Worm (Caenorhabditis elegans): ENCODE data around the gene clec-229.
"Not testable (repeated sequence)": the region's sequence is repeated elsewhere in the genome, so short reads cannot be mapped to it uniquely, and the experiment has no call there.

The clec-229 gene

ce11 chrV:15330314-15330713 lies 11.0 kb downstream of the clec-229 start, which contains the start of gene srh-295:
TSS of gene srh-295 (plus strand) at chrV:15330614.
- TF ChIP-seq F13H6.1 (tag; optimal IDR thresholded peaks at IDR 0.05), result no peak
- no peak for TF ChIP-seq sox-2 (GFP tag; IDR thresholded peaks at IDR 0.05)
- TF ChIP-seq dmd-4 (tag; optimal IDR thresholded peaks at IDR 0.05; ENCODE audit: borderline replicate concordance), result no peak
- TF ChIP-seq unc-55 (GFP tag; optimal IDR thresholded peaks at IDR 0.05), result no peak
- no peak for TF ChIP-seq elt-2 (tag; optimal IDR thresholded peaks at IDR 0.05)
- no peak for TF ChIP-seq fkh-6 (tag; optimal IDR thresholded peaks at IDR 0.05)
- no peak for TF ChIP-seq ama-1 (optimal IDR thresholded peaks at IDR 0.05)
- TF ChIP-seq ttx-3 (tag; optimal IDR thresholded peaks at IDR 0.05), result no peak
- no peak for TF ChIP-seq hlh-13 (GFP tag; optimal IDR thresholded peaks at IDR 0.05)
- TF ChIP-seq fkh-10 (GFP tag; optimal IDR thresholded peaks at IDR 0.05), result no peak
- no peak for TF ChIP-seq pha-4 (tag; optimal IDR thresholded peaks at IDR 0.05)
- no peak for TF ChIP-seq Y22D7AL.16 (tag; optimal IDR thresholded peaks at IDR 0.05)
- no peak for TF ChIP-seq pag-3 (tag; optimal IDR thresholded peaks at IDR 0.05; ENCODE audit: borderline replicate concordance)
- no peak for TF ChIP-seq ceh-30 (tag; optimal IDR thresholded peaks at IDR 0.05)
- TF ChIP-seq nhr-232 (tag; optimal IDR thresholded peaks at IDR 0.05), result no peak

ce11 chrV:15327745-15328447 lies 13.4 kb downstream of the clec-229 start, which contains the start of gene ZK1037.6:
TSS of gene ZK1037.6 (minus strand) at chrV:15327795.
- no peak for TF ChIP-seq ceh-6 (GFP tag; optimal IDR thresholded peaks at IDR 0.05)
- no peak for TF ChIP-seq pqm-1 (tag; optimal IDR thresholded peaks at IDR 0.05)
- TF ChIP-seq K02D7.2 (tag; optimal IDR thresholded peaks at IDR 0.05), result no peak
- TF ChIP-seq ceh-2 (tag; optimal IDR thresholded peaks at IDR 0.05), result no peak
- TF ChIP-seq pha-2 (tag; optimal IDR thresholded peaks at IDR 0.05), result no peak
- TF ChIP-seq ceh-9 (tag; optimal IDR thresholded peaks at IDR 0.05), result no peak
- TF ChIP-seq ceh-14 (tag; optimal IDR thresholded peaks at IDR 0.05), result no peak
- no peak for TF ChIP-seq dve-1 (tag; optimal IDR thresholded peaks at IDR 0.05)
- no peak for TF ChIP-seq ets-4 (tag; optimal IDR thresholded peaks at IDR 0.05)

- TF ChIP-seq elt-2 (tag; optimal IDR thresholded peaks at IDR 0.05) (peak; percentile 85), ceh-18 (tag; optimal IDR thresholded peaks at IDR 0.05) (no peak)
Measured at ce11 chrV:15323417-15323816, 17.9 kb downstream of the clec-229 start.

- TF ChIP-seq unc-42, eyg-1, ceh-31 (tag; optimal IDR thresholded peaks at IDR 0.05): not testable (repeated sequence)
Measured at ce11 chrV:15322653-15323052, 18.7 kb downstream of the clec-229 start, which contains the start of gene nhr-247. TSS of gene nhr-247 (plus strand) at chrV:15322982.

- no peak for TF ChIP-seq ceh-2 (tag; optimal IDR thresholded peaks at IDR 0.05)
- TF ChIP-seq pqm-1 (tag; optimal IDR thresholded peaks at IDR 0.05), result peak; percentile 40
- TF ChIP-seq elt-2 (tag; optimal IDR thresholded peaks at IDR 0.05), result peak; percentile 99
- no peak for TF ChIP-seq elt-4 (tag; optimal IDR thresholded peaks at IDR 0.05)
Measured at ce11 chrV:15318638-15319037, 22.7 kb downstream of the clec-229 start, which contains the start of gene nhr-291. TSS of gene nhr-291 (plus strand) at chrV:15318961.

ce11 chrV:15315827-15316527 lies 25.3 kb downstream of the clec-229 start, which contains the start of the genes srt-22 and nhr-246:
TSS of gene srt-22 (minus strand) at chrV:15315927.
TSS of gene nhr-246 (plus strand) at chrV:15316477.
- TF ChIP-seq K09A11.1 (tag; optimal IDR thresholded peaks at IDR 0.05; ENCODE audit: insufficient read depth), result no peak

Measured in whole organism, late embryonic.